Fruit fly (Drosophila melanogaster): ENCODE measurements around the gene ctrip.
A peak's percentile ranks its signal among the peaks of the same experiment; 100 is the strongest.

ctrip gene

DNA sequence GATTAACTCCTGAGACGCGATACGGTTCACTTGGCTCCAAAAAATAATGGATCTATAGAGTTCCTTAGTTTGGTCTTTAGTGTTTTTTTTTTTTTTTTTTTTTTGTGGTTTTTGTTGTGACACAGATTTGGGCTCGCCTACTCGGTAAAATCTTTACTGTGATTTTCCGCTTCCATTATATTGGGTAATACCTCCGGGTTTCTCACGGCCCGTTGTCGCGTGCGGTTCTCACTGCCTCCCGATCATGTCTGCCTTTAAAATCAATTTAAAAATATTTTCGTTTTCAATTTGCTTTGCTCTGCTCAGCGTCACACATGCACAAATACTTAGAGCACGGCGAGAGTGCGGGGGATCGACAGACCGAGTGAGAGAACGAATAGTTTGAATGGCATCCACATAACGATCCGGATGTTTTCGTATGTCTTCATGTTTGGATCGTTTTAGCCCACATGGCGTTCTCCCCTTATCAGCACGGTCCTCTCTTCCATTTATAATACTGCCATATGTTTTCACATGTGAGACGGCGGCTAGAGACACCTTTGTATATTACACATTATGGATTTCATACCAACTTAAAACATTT is 65.6 kb downstream of the ctrip start (continued):
- TF ChIP-seq CG12769 (tag; optimal IDR thresholded peaks at IDR 0.05) = peak; percentile 54
- TF ChIP-seq CG18262 (tag; optimal IDR thresholded peaks at IDR 0.05) = no peak
- TF ChIP-seq Pdp1 (GFP tag; optimal IDR thresholded peaks at IDR 0.05) = peak in 1 of 2 experiments; percentile 90
- no peak for TF ChIP-seq CG7963 (GFP tag; IDR thresholded peaks at IDR 0.05; ENCODE audit: partially characterized antibody)
- TF ChIP-seq CG12942 (GFP tag; optimal IDR thresholded peaks at IDR 0.05) = no peak
- peak; percentile 30 for TF ChIP-seq CG15601 (tag; optimal IDR thresholded peaks at IDR 0.05)
- no peak for TF ChIP-seq CG18476 (GFP tag; optimal IDR thresholded peaks at IDR 0.05)
- no peak for TF ChIP-seq CG10959 (GFP tag; IDR thresholded peaks at IDR 0.05)
- peak in 1 of 2 experiments; percentile 20 for TF ChIP-seq crp (GFP tag; optimal IDR thresholded peaks at IDR 0.05)
- TF ChIP-seq CG1602 (GFP tag; optimal IDR thresholded peaks at IDR 0.05) = no peak
- TF ChIP-seq gce (GFP tag; IDR thresholded peaks at IDR 0.05) = no peak
- TF ChIP-seq CG11504 (tag; optimal IDR thresholded peaks at IDR 0.05) = no peak
- peak; percentile 69 for TF ChIP-seq sug (tag; optimal IDR thresholded peaks at IDR 0.05)
- no peak for TF ChIP-seq CG2889 (GFP tag; IDR thresholded peaks at IDR 0.05)
- no peak for TF ChIP-seq maf-S (GFP tag; optimal IDR thresholded peaks at IDR 0.05)
- TF ChIP-seq Elba2 (GFP tag; optimal IDR thresholded peaks at IDR 0.05) = no peak
- no peak for TF ChIP-seq aop (GFP tag; IDR thresholded peaks at IDR 0.05)
- TF ChIP-seq inv (GFP tag; IDR thresholded peaks at IDR 0.05; ENCODE audit: partially characterized antibody) = no peak
- TF ChIP-seq NK7.1 (GFP tag; optimal IDR thresholded peaks at IDR 0.05) = no peak
- no peak for TF ChIP-seq gsb (GFP tag; IDR thresholded peaks at IDR 0.05)
- peak; percentile 46 for TF ChIP-seq CG18599 (GFP tag; optimal IDR thresholded peaks at IDR 0.05)
- no peak for TF ChIP-seq BEAF-32 (GFP tag; optimal IDR thresholded peaks at IDR 0.05)
- TF ChIP-seq CG10654 (GFP tag; optimal IDR thresholded peaks at IDR 0.05) = no peak
- no peak for TF ChIP-seq CG8290 (GFP tag; optimal IDR thresholded peaks at IDR 0.05)
- peak in 1 of 2 experiments; percentile 25 for TF ChIP-seq CG8290 (tag; optimal IDR thresholded peaks at IDR 0.05)
- TF ChIP-seq Deaf1 (tag; optimal IDR thresholded peaks at IDR 0.05) = peak; percentile 72
- TF ChIP-seq CG2116 (GFP tag; optimal IDR thresholded peaks at IDR 0.05) = no peak
- peak; percentile 6 for TF ChIP-seq CG3163 (GFP tag; optimal IDR thresholded peaks at IDR 0.05)
- peak; percentile 85 for TF ChIP-seq sd (tag; optimal IDR thresholded peaks at IDR 0.05)
- no peak for TF ChIP-seq Dp (GFP tag; optimal IDR thresholded peaks at IDR 0.05)
- TF ChIP-seq ci (GFP tag; IDR thresholded peaks at IDR 0.05) = peak; percentile 33; the same call in 2 of the 3 replicates
- no peak for TF ChIP-seq CG8359 (GFP tag; optimal IDR thresholded peaks at IDR 0.05; ENCODE audit: borderline replicate concordance)
- no peak for TF ChIP-seq Dad (GFP tag; optimal IDR thresholded peaks at IDR 0.05)
- peak; percentile 53 for TF ChIP-seq exex (tag; optimal IDR thresholded peaks at IDR 0.05)
- peak; percentile 61 for TF ChIP-seq mirr (GFP tag; optimal IDR thresholded peaks at IDR 0.05)
- TF ChIP-seq CG10462 (GFP tag; optimal IDR thresholded peaks at IDR 0.05) = no peak
- 0 out of 3 replicates have a peak, but pooled peaks have one; percentile 26 for TF ChIP-seq zen2 (GFP tag; IDR thresholded peaks at IDR 0.05; ENCODE audit: partially characterized antibody)
- no peak for TF ChIP-seq ham (GFP tag; IDR thresholded peaks at IDR 0.05)
- peak; percentile 10 for TF ChIP-seq dm (GFP tag; optimal IDR thresholded peaks at IDR 0.05)
- no peak for TF ChIP-seq CG17802 (tag; optimal IDR thresholded peaks at IDR 0.05)
- TF ChIP-seq CG6813 (GFP tag; optimal IDR thresholded peaks at IDR 0.05) = no peak
- no peak for TF ChIP-seq lola (GFP tag; optimal IDR thresholded peaks at IDR 0.05)
- TF ChIP-seq CrebB (tag; optimal IDR thresholded peaks at IDR 0.05) = peak; percentile 58
- no peak for TF ChIP-seq eyg (GFP tag; optimal IDR thresholded peaks at IDR 0.05)
- TF ChIP-seq crol (GFP tag; IDR thresholded peaks at IDR 0.05) = peak; percentile 79
- TF ChIP-seq Trl (optimal IDR thresholded peaks at IDR 0.05) = peak; percentile 46 to 76
- TF ChIP-seq Trl (GFP tag; optimal IDR thresholded peaks at IDR 0.05) = no peak
- no peak for TF ChIP-seq HLHmδ (GFP tag; optimal IDR thresholded peaks at IDR 0.05)
- no peak for TF ChIP-seq NC2α (GFP tag; optimal IDR thresholded peaks at IDR 0.05)
- TF ChIP-seq CG17359 (tag; optimal IDR thresholded peaks at IDR 0.05) = no peak
